Worm (Caenorhabditis elegans) whole organism, young adult: ENCODE data around the gene M7.8.

ENCODE experiments used
- B0019.2 ChIP-seq: fragments of 200-800 bp; sonication (Bioruptor generic); conservative IDR thresholded peaks from 2 replicates; pipeline ENCODE4 v1.3.6; 2022; ENCODE audit warnings: missing genetic modification reagents, missing genetic modification characterization, missing compliant biosample characterization
- F23B12.7 ChIP-seq: sonication (generic microtip); optimal IDR thresholded peaks from 2 replicates; lab custom pipeline; 2017; ENCODE audit warnings: missing genetic modification characterization, mild to moderate bottlenecking, missing compliant biosample characterization, antibody characterized with exemption, moderate library complexity; ENCODE audit not compliant: insufficient read depth
- K12H6.12 ChIP-seq: fragments of 200-800 bp; sonication (Bioruptor generic); optimal IDR thresholded peaks from 2 replicates; lab custom pipeline; 2018; ENCODE audit warnings: mild to moderate bottlenecking, missing genetic modification characterization, missing compliant biosample characterization
- T07F8.4 ChIP-seq: sonication (generic microtip); optimal IDR thresholded peaks from 2 replicates; lab custom pipeline; 2016; ENCODE audit warnings: mild to moderate bottlenecking, missing genetic modification characterization, moderate library complexity, missing compliant biosample characterization
- Y56A3A.18 ChIP-seq: fragments of 200-800 bp; sonication (Bioruptor generic); IDR thresholded peaks from 2 replicates; pipeline ENCODE4 v1.3.6; 2022; ENCODE audit warnings: missing genetic modification reagents, missing genetic modification characterization, missing compliant biosample characterization
- ama-1 ChIP-seq, 3 experiments: fragments of 150-350 bp in 1 of 3; sonication (generic microtip) in 2 of 3; optimal IDR thresholded peaks; 2 replicates each; lab custom pipeline; 2014 to 2018; ENCODE audit warnings: missing biosample characterization in 2 of 3, missing genetic modification characterization in 2 of 3, missing genetic modification reagents in 2 of 3
- dox-1 ChIP-seq: fragments of 200-800 bp; sonication (Bioruptor generic); IDR thresholded peaks from 2 replicates; pipeline ENCODE4 v1.3.6; 2022; ENCODE audit warnings: missing genetic modification reagents, missing genetic modification characterization, missing compliant biosample characterization
- dpl-1 ChIP-seq: fragments of 150-350 bp; optimal IDR thresholded peaks from 2 replicates; lab custom pipeline; 2014; ENCODE audit warnings: missing biosample characterization, missing genetic modification reagents, missing genetic modification characterization
- hmg-1.2 ChIP-seq: fragments of 200-800 bp; sonication (Bioruptor generic); IDR thresholded peaks from 2 replicates; pipeline ENCODE4 v1.3.6; 2022; ENCODE audit warnings: missing genetic modification reagents, missing genetic modification characterization, missing compliant biosample characterization
- nfya-1 ChIP-seq: sonication (generic microtip); optimal IDR thresholded peaks from 2 replicates; lab custom pipeline; 2017; ENCODE audit warnings: antibody characterized with exemption, missing compliant biosample characterization, missing genetic modification characterization, borderline replicate concordance; ENCODE audit not compliant: insufficient read depth
- snpc-4 ChIP-seq, 5 experiments: fragments of 150-350 bp in 1 of 5; sonication (generic microtip) in 4 of 5; optimal IDR thresholded peaks; 2 replicates each; lab custom pipeline; 2014 to 2018; ENCODE audit warnings: missing genetic modification characterization in 5 of 5, missing biosample characterization in 3 of 5, antibody characterized with exemption in 2 of 5, mild to moderate bottlenecking in 2 of 5, missing compliant biosample characterization in 2 of 5, missing genotype in 2 of 5, moderate library complexity in 2 of 5, missing genetic modification reagents in 1 of 5

ce11 chrIV:11094974-11095373, at the start of gene M7.8:
- TF ChIP-seq K12H6.12 (tag; lab: Kevin White, UChicago) (no peak), snpc-4 (GFP tag; optimal IDR thresholded peaks at IDR 0.05; lab: Kevin White, UChicago) (no peak), snpc-4 (tag; optimal IDR thresholded peaks at IDR 0.05; lab: Kevin White, UChicago) (no peak), B0019.2 (GFP tag; lab: Robert Waterston, UW) (no peak), dpl-1 (no peak), dox-1 (GFP tag; lab: Robert Waterston, UW) (no peak), hmg-1.2 (GFP tag; lab: Robert Waterston, UW) (no peak), ama-1 (optimal IDR thresholded peaks at IDR 0.05; lab: Kevin White, UChicago) (no peak), ama-1 (GFP tag; optimal IDR thresholded peaks at IDR 0.05; lab: Kevin White, UChicago) (no peak), T07F8.4 (tag; lab: Kevin White, UChicago) (no peak), Y56A3A.18 (GFP tag; lab: Robert Waterston, UW) (no peak), nfya-1 (tag; lab: Kevin White, UChicago) (no peak), F23B12.7 (tag; lab: Kevin White, UChicago) (no peak)
